Fruit fly (Drosophila melanogaster): ENCODE results near the gene polybromo.

The polybromo gene

DNA sequence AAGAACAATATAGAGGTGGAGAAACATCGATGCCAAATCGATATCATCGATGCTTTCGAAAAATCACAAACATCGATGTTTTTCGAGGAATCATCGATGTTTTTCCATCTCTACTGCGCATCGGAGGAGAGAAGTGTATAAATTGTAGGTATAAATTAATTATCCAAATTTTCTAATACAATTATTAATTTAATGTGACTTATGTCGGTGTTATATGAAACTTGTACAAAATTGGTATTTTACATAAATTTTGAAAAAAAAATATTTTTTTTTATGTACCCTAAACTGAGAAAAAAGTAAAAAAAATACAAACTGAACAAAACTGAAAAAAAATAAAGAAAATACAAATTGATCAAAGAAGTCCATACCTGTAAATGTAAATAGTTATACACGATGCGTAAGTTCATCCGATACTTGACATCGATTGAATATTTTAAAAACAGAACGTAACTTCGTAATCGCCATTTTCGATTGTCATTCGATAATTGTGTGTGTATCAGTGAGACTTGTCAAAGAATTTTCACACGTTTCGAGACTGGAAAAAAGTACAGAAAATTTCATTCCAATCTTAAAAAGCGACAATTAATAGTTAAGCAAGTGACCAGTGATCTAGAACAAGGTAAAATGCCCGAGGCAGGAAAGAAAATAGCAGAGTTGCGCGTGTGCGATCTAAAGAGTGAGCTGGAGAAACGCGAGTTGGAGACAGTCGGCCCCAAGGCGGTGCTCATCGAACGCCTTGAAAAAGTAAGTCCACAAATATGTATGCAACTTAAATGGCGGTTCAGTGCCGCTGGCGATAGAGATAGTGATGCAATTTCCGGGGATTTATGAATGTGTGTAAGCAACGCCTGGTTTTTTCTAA lies 12.2 kb upstream of the polybromo start, which contains the start of the genes CG5808 and Saf-B (continued):
- TF ChIP-seq CG7271 (tag; optimal IDR thresholded peaks at IDR 0.05) = peak; percentile 7
- TF ChIP-seq BtbVII (GFP tag; optimal IDR thresholded peaks at IDR 0.05) = no peak
- TF ChIP-seq CG1024 (GFP tag; IDR thresholded peaks at IDR 0.05) = no peak
- TF ChIP-seq Ptx1 (GFP tag; IDR thresholded peaks at IDR 0.05) = peak; percentile 81
- no peak for TF ChIP-seq CTCF (GFP tag; optimal IDR thresholded peaks at IDR 0.05)
- TF ChIP-seq PHDP (tag; optimal IDR thresholded peaks at IDR 0.05) = no peak
- no peak for TF ChIP-seq CG18599 (GFP tag; optimal IDR thresholded peaks at IDR 0.05)
- TF ChIP-seq CG1832 (GFP tag; optimal IDR thresholded peaks at IDR 0.05) = no peak
- no peak for TF ChIP-seq Hmx (GFP tag; optimal IDR thresholded peaks at IDR 0.05)
- TF ChIP-seq unc-4 (GFP tag; IDR thresholded peaks at IDR 0.05; ENCODE audit: partially characterized antibody) = peak; percentile 77
- TF ChIP-seq CG10959 (GFP tag; IDR thresholded peaks at IDR 0.05) = no peak
- TF ChIP-seq pfk (GFP tag; optimal IDR thresholded peaks at IDR 0.05) = no peak
- TF ChIP-seq Dref (GFP tag; IDR thresholded peaks at IDR 0.05) = peak; percentile 82
- TF ChIP-seq lola (GFP tag; optimal IDR thresholded peaks at IDR 0.05) = peak in 1 of 3 experiments; percentile 60
- peak; percentile 39 for TF ChIP-seq CG4617 (GFP tag; optimal IDR thresholded peaks at IDR 0.05; ENCODE audit: borderline replicate concordance)
- TF ChIP-seq Sox102F (GFP tag; optimal IDR thresholded peaks at IDR 0.05) = no peak
- TF ChIP-seq CG42726 (GFP tag; IDR thresholded peaks at IDR 0.05; ENCODE audit: partially characterized antibody) = 0 out of 2 replicates have a peak, but pooled peaks have one; percentile 32
- TF ChIP-seq CG3995 (GFP tag; optimal IDR thresholded peaks at IDR 0.05) = peak; percentile 54
- peak; percentile 93 for TF ChIP-seq Ets65A (GFP tag)
- peak; percentile 61 for TF ChIP-seq CG13775 (GFP tag; optimal IDR thresholded peaks at IDR 0.05)
- no peak for TF ChIP-seq CG14965 (GFP tag; optimal IDR thresholded peaks at IDR 0.05; ENCODE audit: borderline replicate concordance)
- peak; percentile 54 for TF ChIP-seq kay (GFP tag; optimal IDR thresholded peaks at IDR 0.05)
- TF ChIP-seq bowl (GFP tag; IDR thresholded peaks at IDR 0.05) = no peak; the same call in 1 of the 2 replicates
- TF ChIP-seq Atf3 (GFP tag; optimal IDR thresholded peaks at IDR 0.05) = no peak
- TF ChIP-seq lab (GFP tag; optimal IDR thresholded peaks at IDR 0.05) = no peak
- TF ChIP-seq CG10654 (GFP tag; optimal IDR thresholded peaks at IDR 0.05) = peak; percentile 60
- TF ChIP-seq stc (GFP tag; IDR thresholded peaks at IDR 0.05) = no peak
- TF ChIP-seq inv (GFP tag; IDR thresholded peaks at IDR 0.05; ENCODE audit: partially characterized antibody) = peak; percentile 75
- no peak for TF ChIP-seq Eip74EF (GFP tag; optimal IDR thresholded peaks at IDR 0.05)
- no peak for TF ChIP-seq HHEX (GFP tag; optimal IDR thresholded peaks at IDR 0.05)
- TF ChIP-seq wek (GFP tag; optimal IDR thresholded peaks at IDR 0.05) = no peak
- TF ChIP-seq Jarid2 (GFP tag; optimal IDR thresholded peaks at IDR 0.05) = no peak
- peak; percentile 66 for TF ChIP-seq ssp (GFP tag; IDR thresholded peaks at IDR 0.05)
- peak; percentile 8; the same call in 1 of the 2 replicates for TF ChIP-seq MBD-R2 (GFP tag; IDR thresholded peaks at IDR 0.05)
- TF ChIP-seq CG4730 (GFP tag; IDR thresholded peaks at IDR 0.05) = no peak
- peak; percentile 36 for TF ChIP-seq CG32532 (GFP tag; IDR thresholded peaks at IDR 0.05)
- no peak for TF ChIP-seq insv (GFP tag; optimal IDR thresholded peaks at IDR 0.05)
- peak; percentile 94 for TF ChIP-seq phol (tag; optimal IDR thresholded peaks at IDR 0.05)
- TF ChIP-seq CG14014 (GFP tag; IDR thresholded peaks at IDR 0.05) = no peak
- TF ChIP-seq Hmr (GFP tag; optimal IDR thresholded peaks at IDR 0.05) = no peak
- TF ChIP-seq Neu2 (GFP tag; optimal IDR thresholded peaks at IDR 0.05; ENCODE audit: borderline replicate concordance) = no peak
- peak; percentile 56 for TF ChIP-seq CG30020 (tag; optimal IDR thresholded peaks at IDR 0.05)
- TF ChIP-seq oc (tag; optimal IDR thresholded peaks at IDR 0.05) = no peak
- TF ChIP-seq Fer2 (tag; optimal IDR thresholded peaks at IDR 0.05) = no peak
- no peak for TF ChIP-seq ATbp (GFP tag; optimal IDR thresholded peaks at IDR 0.05)
- no peak for TF ChIP-seq Vsx1 (GFP tag; optimal IDR thresholded peaks at IDR 0.05)
- peak; percentile 78 for TF ChIP-seq Med (GFP tag)
- TF ChIP-seq CG18764 (GFP tag; optimal IDR thresholded peaks at IDR 0.05) = no peak
